Worm (Caenorhabditis elegans) whole organism, L2 larva: ENCODE data around the gene srd-36.

Experiments used
- nhr-25 ChIP-seq: fragments of 150-350 bp; sonication (generic microtip); optimal IDR thresholded peaks from 3 replicates; lab custom pipeline; 2014; ENCODE audit warnings: missing biosample characterization, missing genetic modification characterization
- zag-1 ChIP-seq: fragments of 150-350 bp; optimal IDR thresholded peaks from 2 replicates; lab custom pipeline; 2014; ENCODE audit warnings: missing biosample characterization, missing genetic modification characterization

DNA sequence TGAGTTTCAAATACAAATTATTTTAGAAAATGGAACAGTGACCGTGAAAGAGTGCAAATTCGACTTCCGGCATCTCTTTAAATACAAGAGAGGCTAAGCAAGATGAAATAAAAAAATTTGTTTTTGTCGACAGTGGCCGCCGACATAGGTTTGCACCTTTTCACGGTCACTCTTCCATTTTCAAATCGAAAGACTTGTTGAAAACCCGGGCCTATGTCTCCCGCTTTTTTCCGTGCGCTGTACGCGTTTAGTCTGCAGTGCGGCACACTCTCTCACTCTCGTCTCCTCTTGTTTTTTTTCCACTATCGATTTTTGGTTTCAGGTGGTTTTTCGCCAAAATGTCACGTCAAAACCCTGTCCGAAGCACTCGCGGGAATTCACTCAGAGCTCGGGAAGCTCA, 49.5 kb downstream of the srd-36 start, which contains the start of gene hpl-1:
- TF ChIP-seq nhr-25 (tag; lab: Kevin White, UChicago), result no peak
- TF ChIP-seq zag-1 (tag; lab: Kevin White, UChicago), result no peak
